Fruit fly (Drosophila melanogaster): ENCODE results near the gene CG33494.

CG33494 gene

dm6 chr3R:25462642-25463317, 32.2 kb downstream of the CG33494 start (continued):
- TF ChIP-seq Spps (tag; optimal IDR thresholded peaks at IDR 0.05) (no peak), CG9215 (GFP tag; IDR thresholded peaks at IDR 0.05) (no peak), bbx (GFP tag; IDR thresholded peaks at IDR 0.05; ENCODE audit: partially characterized antibody) (no peak), CG15073 (GFP tag; optimal IDR thresholded peaks at IDR 0.05) (no peak), vnd (GFP tag; IDR thresholded peaks at IDR 0.05; ENCODE audit: partially characterized antibody) (no peak), CG14441 (GFP tag; IDR thresholded peaks at IDR 0.05) (peak; percentile 75), Dad (GFP tag; optimal IDR thresholded peaks at IDR 0.05) (no peak), CG11398 (GFP tag; optimal IDR thresholded peaks at IDR 0.05) (no peak), MTF-1 (GFP tag; optimal IDR thresholded peaks at IDR 0.05; ENCODE audit: borderline replicate concordance) (no peak), Dip2 (GFP tag; IDR thresholded peaks at IDR 0.05) (no peak), MESR4 (GFP tag; optimal IDR thresholded peaks at IDR 0.05) (no peak), CG13775 (GFP tag; optimal IDR thresholded peaks at IDR 0.05) (peak; percentile 7), CG31224 (GFP tag; IDR thresholded peaks at IDR 0.05) (0 out of 2 replicates have a peak, but pooled peaks have one; percentile 19), CG11247 (GFP tag; IDR thresholded peaks at IDR 0.05) (no peak), knrl (GFP tag; IDR thresholded peaks at IDR 0.05; ENCODE audit: partially characterized antibody) (no peak), pb (GFP tag; optimal IDR thresholded peaks at IDR 0.05) (no peak), CG8765 (GFP tag; IDR thresholded peaks at IDR 0.05) (no peak), sna (GFP tag; IDR thresholded peaks at IDR 0.05; ENCODE audit: partially characterized antibody) (no peak), zen2 (GFP tag; IDR thresholded peaks at IDR 0.05; ENCODE audit: partially characterized antibody) (no peak), Dp (GFP tag; optimal IDR thresholded peaks at IDR 0.05) (no peak), CG14014 (GFP tag; IDR thresholded peaks at IDR 0.05) (peak; percentile 54; the same call in 1 of the 2 replicates), fu2 (GFP tag; optimal IDR thresholded peaks at IDR 0.05) (no peak), bowl (GFP tag; IDR thresholded peaks at IDR 0.05) (no peak), E2f2 (GFP tag; IDR thresholded peaks at IDR 0.05) (peak; percentile 45), Blimp-1 (GFP tag; optimal IDR thresholded peaks at IDR 0.05) (peak; percentile 36), GATAe (GFP tag; conservative IDR thresholded peaks at IDR 0.05) (0 out of 2 replicates have a peak, but pooled peaks have one; percentile 18), CG9932 (GFP tag; IDR thresholded peaks at IDR 0.05) (peak; percentile 76), CG3281 (GFP tag; optimal IDR thresholded peaks at IDR 0.05) (peak; percentile 39), dimm (GFP tag; IDR thresholded peaks at IDR 0.05) (no peak), psq (GFP tag; optimal IDR thresholded peaks at IDR 0.05) (no peak), zen (tag; optimal IDR thresholded peaks at IDR 0.05) (no peak), dati (GFP tag; IDR thresholded peaks at IDR 0.05) (no peak), run (tag; optimal IDR thresholded peaks at IDR 0.05) (no peak), mld (GFP tag; IDR thresholded peaks at IDR 0.05; ENCODE audit: partially characterized antibody) (no peak), Fer1 (GFP tag; optimal IDR thresholded peaks at IDR 0.05) (peak; percentile 61), Gug (GFP tag; IDR thresholded peaks at IDR 0.05) (peak; percentile 53; the same call in 3 of the 4 replicates), Xbp1 (GFP tag; optimal IDR thresholded peaks at IDR 0.05) (peak; percentile 21), CG31365 (tag; optimal IDR thresholded peaks at IDR 0.05) (no peak), en (GFP tag; optimal IDR thresholded peaks at IDR 0.05) (no peak), CG14965 (GFP tag; optimal IDR thresholded peaks at IDR 0.05; ENCODE audit: borderline replicate concordance) (no peak), pum (GFP tag; optimal IDR thresholded peaks at IDR 0.05) (no peak), CG2712 (tag; optimal IDR thresholded peaks at IDR 0.05) (peak; percentile 67), corto (GFP tag; optimal IDR thresholded peaks at IDR 0.05) (peak; percentile 77), HmgD (GFP tag; optimal IDR thresholded peaks at IDR 0.05) (no peak), luna (GFP tag; optimal IDR thresholded peaks at IDR 0.05) (no peak), vfl (GFP tag; optimal IDR thresholded peaks at IDR 0.05) (no peak), schlank (tag; optimal IDR thresholded peaks at IDR 0.05) (no peak), Hr78 (GFP tag; optimal IDR thresholded peaks at IDR 0.05) (no peak), CG32532 (GFP tag; IDR thresholded peaks at IDR 0.05) (peak; percentile 83), dpn (GFP tag; optimal IDR thresholded peaks at IDR 0.05) (peak in 1 of 2 experiments; percentile 43)
